Worm (Caenorhabditis elegans) whole organism, late embryonic: ENCODE data around the gene skr-10.

Experiments
- C08G9.2 ChIP-seq: sonication (generic microtip); optimal IDR thresholded peaks from 2 replicates; lab custom pipeline; 2016; ENCODE audit warnings: mild to moderate bottlenecking, missing genetic modification characterization, moderate library complexity, missing compliant biosample characterization
- F13H6.1 ChIP-seq: sonication (generic microtip); optimal IDR thresholded peaks from 2 replicates; lab custom pipeline; 2016; ENCODE audit warnings: missing genetic modification characterization, missing compliant biosample characterization
- K02D7.2 ChIP-seq: sonication (generic microtip); optimal IDR thresholded peaks from 2 replicates; lab custom pipeline; 2017; ENCODE audit warnings: mild to moderate bottlenecking, missing genetic modification characterization, missing compliant biosample characterization
- K09A11.1 ChIP-seq: sonication (generic microtip); optimal IDR thresholded peaks from 2 replicates; lab custom pipeline; 2017; ENCODE audit warnings: antibody characterized with exemption, mild to moderate bottlenecking, missing genetic modification characterization, missing compliant biosample characterization; ENCODE audit not compliant: insufficient read depth
- T23F11.4 ChIP-seq: fragments of 200-800 bp; sonication (Bioruptor generic); optimal IDR thresholded peaks from 2 replicates; lab custom pipeline; 2018; ENCODE audit warnings: mild to moderate bottlenecking, missing genetic modification characterization, missing compliant biosample characterization
- ceh-18 ChIP-seq: sonication (generic microtip); optimal IDR thresholded peaks from 2 replicates; lab custom pipeline; 2016; ENCODE audit warnings: missing genetic modification characterization, missing compliant biosample characterization
- ceh-22 ChIP-seq: sonication (generic microtip); optimal IDR thresholded peaks from 2 replicates; lab custom pipeline; 2017; ENCODE audit warnings: missing biosample characterization, missing genetic modification characterization
- ceh-34 ChIP-seq: sonication (generic microtip); optimal IDR thresholded peaks from 2 replicates; lab custom pipeline; 2016; ENCODE audit warnings: mild to moderate bottlenecking, missing genetic modification characterization, missing compliant biosample characterization
- ceh-45 ChIP-seq: fragments of 200-800 bp; sonication (Bioruptor generic); IDR thresholded peaks from 2 replicates; pipeline ENCODE4 v1.3.6; 2022; ENCODE audit warnings: missing genetic modification reagents, missing genetic modification characterization, missing compliant biosample characterization
- ceh-48 ChIP-seq: sonication (generic microtip); optimal IDR thresholded peaks from 2 replicates; lab custom pipeline; 2016; ENCODE audit warnings: missing genetic modification characterization, inconsistent platforms, missing compliant biosample characterization
- ceh-6 ChIP-seq: fragments of 200-800 bp; sonication (Bioruptor generic); optimal IDR thresholded peaks from 2 replicates; lab custom pipeline; 2018; ENCODE audit warnings: mild to moderate bottlenecking, missing genetic modification characterization, missing compliant biosample characterization
- ceh-9 ChIP-seq: sonication (generic microtip); optimal IDR thresholded peaks from 2 replicates; lab custom pipeline; 2016; ENCODE audit warnings: mild to moderate bottlenecking, missing genetic modification characterization, inconsistent platforms, missing compliant biosample characterization
- che-1 ChIP-seq: sonication (generic microtip); optimal IDR thresholded peaks from 2 replicates; lab custom pipeline; 2016; ENCODE audit warnings: mild to moderate bottlenecking, missing genetic modification characterization, missing compliant biosample characterization
- dmd-4 ChIP-seq: sonication (generic microtip); optimal IDR thresholded peaks from 2 replicates; lab custom pipeline; 2016; ENCODE audit warnings: borderline replicate concordance, missing genetic modification characterization, missing compliant biosample characterization
- elt-2 ChIP-seq: sonication (generic microtip); optimal IDR thresholded peaks from 2 replicates; lab custom pipeline; 2016; ENCODE audit warnings: missing genetic modification reagents, missing genetic modification characterization, missing compliant biosample characterization
- elt-4 ChIP-seq: sonication (generic microtip); optimal IDR thresholded peaks from 2 replicates; lab custom pipeline; 2016; ENCODE audit warnings: missing genetic modification characterization, missing compliant biosample characterization
- ets-4 ChIP-seq: sonication (generic microtip); optimal IDR thresholded peaks from 2 replicates; lab custom pipeline; 2016; ENCODE audit warnings: missing genetic modification characterization, missing compliant biosample characterization
- fax-1 ChIP-seq: sonication (generic microtip); optimal IDR thresholded peaks from 2 replicates; lab custom pipeline; 2016; ENCODE audit warnings: missing genotype, missing genetic modification characterization, missing compliant biosample characterization
- hlh-30 ChIP-seq: sonication (generic microtip); optimal IDR thresholded peaks from 2 replicates; lab custom pipeline; 2017; ENCODE audit warnings: antibody characterized with exemption, missing genetic modification characterization, missing compliant biosample characterization; ENCODE audit not compliant: insufficient read depth
- hlh-6 ChIP-seq: sonication (generic microtip); optimal IDR thresholded peaks from 2 replicates; lab custom pipeline; 2016; ENCODE audit warnings: missing genotype, missing genetic modification characterization, missing compliant biosample characterization
- hlh-8 ChIP-seq: sonication (generic microtip); optimal IDR thresholded peaks from 2 replicates; lab custom pipeline; 2016; ENCODE audit warnings: missing genotype, missing genetic modification characterization, missing compliant biosample characterization
- lim-6 ChIP-seq: sonication (generic microtip); optimal IDR thresholded peaks from 2 replicates; lab custom pipeline; 2016; ENCODE audit warnings: missing genetic modification characterization, missing compliant biosample characterization
- lin-11 ChIP-seq: fragments of 200-800 bp; sonication (Bioruptor generic); optimal IDR thresholded peaks from 2 replicates; lab custom pipeline; 2018; ENCODE audit warnings: mild to moderate bottlenecking, missing genetic modification characterization, missing compliant biosample characterization
- mec-3 ChIP-seq: sonication (generic microtip); optimal IDR thresholded peaks from 2 replicates; lab custom pipeline; 2016; ENCODE audit warnings: borderline replicate concordance, missing genetic modification characterization, missing compliant biosample characterization
- nhr-232 ChIP-seq: sonication (generic microtip); optimal IDR thresholded peaks from 2 replicates; lab custom pipeline; 2016; ENCODE audit warnings: missing genetic modification characterization, missing compliant biosample characterization
- npax-4 ChIP-seq: sonication (generic microtip); optimal IDR thresholded peaks from 2 replicates; lab custom pipeline; 2016; ENCODE audit warnings: missing genetic modification characterization, missing compliant biosample characterization
- odd-2 ChIP-seq: sonication (generic microtip); optimal IDR thresholded peaks from 2 replicates; lab custom pipeline; 2017; ENCODE audit warnings: antibody characterized with exemption, mild to moderate bottlenecking, missing genetic modification characterization, missing compliant biosample characterization
- pag-3 ChIP-seq: sonication (generic microtip); optimal IDR thresholded peaks from 2 replicates; lab custom pipeline; 2016; ENCODE audit warnings: missing compliant biosample characterization, missing genetic modification characterization, borderline replicate concordance
- pat-9 ChIP-seq: fragments of 200-800 bp; sonication (Bioruptor generic); optimal IDR thresholded peaks from 2 replicates; lab custom pipeline; 2018; ENCODE audit warnings: mild to moderate bottlenecking, missing genetic modification characterization, moderate library complexity, missing compliant biosample characterization
- pqm-1 ChIP-seq: sonication (generic microtip); optimal IDR thresholded peaks from 2 replicates; lab custom pipeline; 2016; ENCODE audit warnings: missing genetic modification characterization, missing compliant biosample characterization
- rnt-1 ChIP-seq: sonication (generic microtip); optimal IDR thresholded peaks from 2 replicates; lab custom pipeline; 2016; ENCODE audit warnings: missing genetic modification characterization, missing compliant biosample characterization
- sox-2 ChIP-seq: fragments of 200-800 bp; sonication (Bioruptor generic); IDR thresholded peaks from 2 replicates; pipeline ENCODE4 v1.3.6; 2022; ENCODE audit warnings: missing genetic modification reagents, missing genetic modification characterization, missing compliant biosample characterization
- sox-4 ChIP-seq: sonication (generic microtip); optimal IDR thresholded peaks from 2 replicates; lab custom pipeline; 2017; ENCODE audit warnings: mild to moderate bottlenecking, missing genetic modification characterization, inconsistent platforms, missing compliant biosample characterization
- tbx-2 ChIP-seq: sonication (generic microtip); optimal IDR thresholded peaks from 2 replicates; lab custom pipeline; 2016; ENCODE audit warnings: missing genetic modification characterization, missing compliant biosample characterization
- ttx-3 ChIP-seq: sonication (generic microtip); optimal IDR thresholded peaks from 2 replicates; lab custom pipeline; 2016; ENCODE audit warnings: missing genetic modification reagents, missing genetic modification characterization, missing compliant biosample characterization
- unc-3 ChIP-seq, 2 experiments: fragments of 200-800 bp in 1 of 2; sonication (Bioruptor generic) in 1 of 2; sonication (generic microtip) in 1 of 2; conservative IDR thresholded peaks in 1 of 2; optimal IDR thresholded peaks in 1 of 2; 2 replicates each; pipeline versions ENCODE4 v1.3.6 to Lab custom; 2016 to 2022; ENCODE audit warnings: missing compliant biosample characterization in 2 of 2, missing genetic modification characterization in 2 of 2, missing genetic modification reagents in 1 of 2
- unc-42 ChIP-seq: sonication (generic microtip); optimal IDR thresholded peaks from 2 replicates; lab custom pipeline; 2016; ENCODE audit warnings: missing genotype, missing genetic modification characterization, missing compliant biosample characterization
- ztf-16 ChIP-seq: sonication (generic microtip); optimal IDR thresholded peaks from 2 replicates; lab custom pipeline; 2017; ENCODE audit warnings: missing genetic modification characterization, missing compliant biosample characterization

Gene skr-10

DNA sequence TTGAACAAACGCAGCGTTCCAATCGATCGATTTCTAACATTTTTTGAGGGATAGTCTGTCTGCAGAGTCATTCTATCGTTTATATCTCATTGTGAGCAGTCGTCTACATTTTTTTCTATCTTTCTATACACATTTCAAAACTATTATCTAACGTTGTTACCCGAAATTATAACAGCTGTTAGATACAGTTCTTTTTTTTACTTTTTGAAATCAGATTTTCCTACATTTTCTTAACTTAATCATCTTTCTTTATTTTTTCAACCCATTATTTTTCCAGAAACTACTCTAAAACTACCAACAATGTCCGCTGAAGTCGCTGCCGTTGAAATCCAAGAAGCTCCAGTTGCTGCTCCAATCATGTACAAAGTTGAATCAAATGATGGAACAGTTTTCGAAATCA is at the start of gene skr-10:
skr-10 (plus strand) TSS at position 301 of the 400 bp plus-strand sequence.
- TF ChIP-seq unc-42 (tag; lab: Kevin White, UChicago), result no peak
- TF ChIP-seq rnt-1 (tag; lab: Kevin White, UChicago), result no peak
- TF ChIP-seq hlh-6 (tag; lab: Kevin White, UChicago), result no peak
- TF ChIP-seq hlh-8, result no peak
- TF ChIP-seq ceh-6 (GFP tag; lab: Kevin White, UChicago), result no peak
- no peak for TF ChIP-seq pag-3 (tag; lab: Kevin White, UChicago)
- TF ChIP-seq lim-6 (tag; lab: Kevin White, UChicago), result no peak
- no peak for TF ChIP-seq ceh-18 (tag; lab: Kevin White, UChicago)
- no peak for TF ChIP-seq sox-4 (tag; lab: Kevin White, UChicago)
- TF ChIP-seq sox-2 (GFP tag; lab: Robert Waterston, UW), result no peak
- TF ChIP-seq pat-9 (tag; lab: Kevin White, UChicago), result no peak
- TF ChIP-seq npax-4, result no peak
- no peak for TF ChIP-seq ceh-34 (tag; lab: Kevin White, UChicago)
- no peak for TF ChIP-seq ets-4 (tag; lab: Kevin White, UChicago)
- TF ChIP-seq pqm-1, result no peak
- TF ChIP-seq ztf-16 (tag; lab: Kevin White, UChicago), result no peak
- TF ChIP-seq ceh-48 (tag; lab: Kevin White, UChicago), result no peak
- TF ChIP-seq hlh-30 (tag; lab: Kevin White, UChicago), result no peak
- no peak for TF ChIP-seq F13H6.1 (tag; lab: Kevin White, UChicago)
- no peak for TF ChIP-seq tbx-2

ce11 chrIV:15900158-15900557 is 46.4 kb upstream of the skr-10 start:
- TF ChIP-seq npax-4 (no peak), K09A11.1 (tag; lab: Kevin White, UChicago) (no peak), che-1 (tag; lab: Kevin White, UChicago) (no peak), ets-4 (tag; lab: Kevin White, UChicago) (no peak), ceh-18 (tag; lab: Kevin White, UChicago) (no peak), C08G9.2 (tag; lab: Kevin White, UChicago) (no peak), elt-4 (tag; lab: Kevin White, UChicago) (no peak), ceh-9 (no peak), ceh-22 (tag; lab: Kevin White, UChicago) (no peak), dmd-4 (no peak), K02D7.2 (tag; lab: Kevin White, UChicago) (no peak), sox-2 (GFP tag; lab: Robert Waterston, UW) (no peak), ttx-3 (tag; lab: Kevin White, UChicago) (no peak), mec-3 (tag; lab: Kevin White, UChicago) (no peak)

DNA sequence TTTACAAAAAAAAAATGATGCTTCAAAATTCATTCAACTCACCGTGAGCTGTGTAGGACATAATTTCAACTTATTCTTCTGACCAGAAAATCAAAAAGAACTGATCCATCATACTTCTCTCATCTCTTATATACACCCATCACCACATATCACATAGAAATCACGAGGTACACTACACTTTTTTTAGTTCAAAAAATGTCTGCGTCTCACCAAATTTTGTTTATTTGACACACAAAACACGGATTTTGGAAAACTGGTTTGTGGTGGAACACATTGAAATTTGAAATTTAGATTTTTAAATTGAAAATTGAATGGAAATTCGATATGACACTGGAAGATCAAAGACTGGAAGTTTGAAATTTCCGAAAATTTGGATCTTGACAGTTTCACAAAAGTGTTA is 45.5 kb upstream of the skr-10 start, which contains the start of gene Y105C5B.5:
Y105C5B.5 (minus strand) TSS at position 103 of the 400 bp plus-strand sequence.
- TF ChIP-seq F13H6.1 (tag; lab: Kevin White, UChicago), result no peak
- TF ChIP-seq ceh-45 (GFP tag; lab: Robert Waterston, UW), result no peak
- no peak for TF ChIP-seq ztf-16 (tag; lab: Kevin White, UChicago)
- no peak for TF ChIP-seq lin-11 (tag; lab: Kevin White, UChicago)
- no peak for TF ChIP-seq T23F11.4 (GFP tag; lab: Kevin White, UChicago)
- TF ChIP-seq odd-2 (tag; lab: Kevin White, UChicago), result no peak
- no peak for TF ChIP-seq pag-3 (tag; lab: Kevin White, UChicago)
- TF ChIP-seq ceh-34 (tag; lab: Kevin White, UChicago), result no peak
- no peak for TF ChIP-seq ets-4 (tag; lab: Kevin White, UChicago)
- no peak for TF ChIP-seq fax-1 (tag; lab: Kevin White, UChicago)
- TF ChIP-seq nhr-232, result no peak
- TF ChIP-seq elt-2 (tag; lab: Kevin White, UChicago), result no peak
- no peak for TF ChIP-seq unc-3 (GFP tag; conservative IDR thresholded peaks at IDR 0.05; lab: Robert Waterston, UW)
- TF ChIP-seq unc-3 (tag; optimal IDR thresholded peaks at IDR 0.05; lab: Kevin White, UChicago), result no peak
- no peak for TF ChIP-seq che-1 (tag; lab: Kevin White, UChicago)
